Fruit fly (Drosophila melanogaster) whole organism: Measurements from ENCODE around the gene mthl8.

Experiments used
- CG8478 ChIP-seq: fragments of >200 bp; optimal IDR thresholded peaks from 2 replicates; lab custom pipeline; 2018; ENCODE audit warnings: inconsistent platforms
- Dll ChIP-seq: fragments of >200 bp; optimal IDR thresholded peaks from 2 replicates; lab custom pipeline; 2017
- EcR ChIP-seq, 2 experiments: fragments of >200 bp; optimal IDR thresholded peaks; 2 replicates each; lab custom pipeline; 2017; ENCODE audit warnings: missing biosample characterization in 2 of 2, missing genetic modification characterization in 2 of 2, missing genetic modification reagents in 2 of 2
- pan ChIP-seq: fragments of >200 bp; optimal IDR thresholded peaks from 2 replicates; lab custom pipeline; 2017
- psq ChIP-seq: fragments of >200 bp; optimal IDR thresholded peaks from 2 replicates; lab custom pipeline; 2017
- usp ChIP-seq: fragments of >200 bp; optimal IDR thresholded peaks from 2 replicates; lab custom pipeline; 2017; ENCODE audit warnings: missing biosample characterization, missing genetic modification characterization, mixed read lengths

DNA sequence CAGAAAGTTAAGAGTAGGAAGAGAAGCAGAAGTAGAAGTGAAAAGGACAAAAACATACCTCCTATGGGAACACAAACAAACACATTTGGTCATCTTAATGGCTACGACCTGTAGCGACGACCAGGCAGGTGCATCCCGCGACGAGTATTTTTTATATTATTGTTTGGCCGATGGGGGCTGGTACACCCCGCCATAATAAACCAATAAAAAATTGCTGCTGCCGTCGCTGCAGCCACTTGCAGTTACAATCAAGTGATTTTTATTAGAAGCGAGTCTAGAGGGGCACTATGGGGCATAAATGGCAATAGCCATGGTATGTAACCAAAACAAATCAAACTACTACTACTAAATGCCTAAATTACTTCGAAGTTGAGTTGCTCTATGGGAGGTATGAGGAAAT is 38.3 kb downstream of the mthl8 start:
- no peak for TF ChIP-seq psq (lab: Kevin White, UChicago)
- no peak for TF ChIP-seq CG8478
- TF ChIP-seq Dll = no peak
- TF ChIP-seq pan (lab: Kevin White, UChicago) = no peak
- TF ChIP-seq EcR (GFP tag; optimal IDR thresholded peaks at IDR 0.05; lab: Kevin White, UChicago) = no peak
- no peak for TF ChIP-seq usp (GFP tag; lab: Kevin White, UChicago)
